Worm (Caenorhabditis elegans) whole organism, L4 larva: ENCODE results near the gene F20C5.7.

Experiments
- F49E8.2 ChIP-seq: sonication (generic microtip); optimal IDR thresholded peaks from 2 replicates; lab custom pipeline; 2016; ENCODE audit warnings: missing compliant biosample characterization, mild to moderate bottlenecking, missing genetic modification characterization, borderline replicate concordance
- R02D3.7 ChIP-seq: fragments of 150-350 bp; sonication (generic microtip); optimal IDR thresholded peaks from 3 replicates; lab custom pipeline; 2014; ENCODE audit warnings: missing biosample characterization, missing genetic modification characterization
- T20F7.1 ChIP-seq: fragments of 200-800 bp; sonication (Bioruptor generic); optimal IDR thresholded peaks from 2 replicates; lab custom pipeline; 2018; ENCODE audit warnings: mild to moderate bottlenecking, missing genetic modification characterization, missing compliant biosample characterization
- ZK337.2 ChIP-seq: fragments of 200-800 bp; sonication (Bioruptor generic); IDR thresholded peaks from 2 replicates; pipeline ENCODE4 v1.3.6; 2022; ENCODE audit warnings: missing genetic modification reagents, missing genetic modification characterization, missing compliant biosample characterization
- aha-1 ChIP-seq: fragments of 150-350 bp; peaks from one replicate; lab custom pipeline; 2014; ENCODE audit warnings: missing biosample characterization, missing genetic modification characterization
- aly-2 ChIP-seq: sonication (generic microtip); optimal IDR thresholded peaks from 2 replicates; lab custom pipeline; 2018; ENCODE audit warnings: missing biosample characterization, missing genetic modification characterization
- attf-4 ChIP-seq: sonication (generic microtip); optimal IDR thresholded peaks from 3 replicates; lab custom pipeline; 2017; ENCODE audit warnings: missing biosample characterization, missing genetic modification characterization
- ceh-28 ChIP-seq: fragments of 150-350 bp; optimal IDR thresholded peaks from 2 replicates; lab custom pipeline; 2014; ENCODE audit warnings: missing biosample characterization, missing genetic modification reagents, missing genetic modification characterization
- ceh-44 ChIP-seq: fragments of 200-800 bp; sonication (Bioruptor generic); IDR thresholded peaks from 2 replicates; pipeline ENCODE4 v1.3.6; 2022; ENCODE audit warnings: missing genetic modification reagents, missing genetic modification characterization, missing compliant biosample characterization
- ceh-62 ChIP-seq: sonication (generic microtip); optimal IDR thresholded peaks from 2 replicates; lab custom pipeline; 2017; ENCODE audit warnings: missing biosample characterization, missing genetic modification characterization
- ces-1 ChIP-seq: fragments of 150-350 bp; sonication (generic microtip); optimal IDR thresholded peaks from 4 replicates; lab custom pipeline; 2014; ENCODE audit warnings: missing biosample characterization, missing genetic modification reagents, missing genetic modification characterization
- cey-2 ChIP-seq: sonication (generic microtip); optimal IDR thresholded peaks from 3 replicates; lab custom pipeline; 2017; ENCODE audit warnings: missing genetic modification characterization, mild to moderate bottlenecking, missing compliant biosample characterization, antibody characterized with exemption, borderline replicate concordance; ENCODE audit not compliant: insufficient read depth
- daf-12 ChIP-seq: fragments of 150-350 bp; optimal IDR thresholded peaks from 2 replicates; lab custom pipeline; 2014; ENCODE audit warnings: missing biosample characterization, missing genetic modification reagents, missing genetic modification characterization
- daf-16 ChIP-seq, 3 experiments: sonication (generic microtip); optimal IDR thresholded peaks; 2 replicates each; lab custom pipeline; 2016 to 2017; ENCODE audit warnings: missing genetic modification characterization in 3 of 3, missing genetic modification reagents in 3 of 3, mild to moderate bottlenecking in 2 of 3, missing compliant biosample characterization in 2 of 3, missing biosample characterization in 1 of 3, moderate library complexity in 1 of 3
- dve-1 ChIP-seq: sonication (generic microtip); optimal IDR thresholded peaks from 2 replicates; lab custom pipeline; 2017; ENCODE audit warnings: antibody characterized with exemption, mild to moderate bottlenecking, missing genetic modification characterization, missing compliant biosample characterization; ENCODE audit not compliant: insufficient read depth
- egl-27 ChIP-seq: sonication (generic microtip); optimal IDR thresholded peaks from 3 replicates; lab custom pipeline; 2017; ENCODE audit warnings: missing biosample characterization, missing genetic modification reagents, missing genetic modification characterization
- gei-8 ChIP-seq: fragments of 200-800 bp; sonication (Bioruptor generic); optimal IDR thresholded peaks from 2 replicates; lab custom pipeline; 2018; ENCODE audit warnings: mild to moderate bottlenecking, missing genetic modification characterization, missing compliant biosample characterization
- hlh-11 ChIP-seq: fragments of 200-800 bp; sonication (Bioruptor generic); optimal IDR thresholded peaks from 2 replicates; lab custom pipeline; 2018; ENCODE audit warnings: mild to moderate bottlenecking, missing genetic modification characterization, missing compliant biosample characterization
- hlh-30 ChIP-seq: sonication (generic microtip); optimal IDR thresholded peaks from 2 replicates; lab custom pipeline; 2017; ENCODE audit warnings: antibody characterized with exemption, mild to moderate bottlenecking, missing genetic modification characterization, missing compliant biosample characterization; ENCODE audit not compliant: insufficient read depth
- lin-1 ChIP-seq: fragments of 200-800 bp; sonication (Bioruptor generic); IDR thresholded peaks from 2 replicates; pipeline ENCODE4 v1.3.6; 2022; ENCODE audit warnings: missing genetic modification reagents, missing genetic modification characterization, missing compliant biosample characterization
- lin-15B ChIP-seq: fragments of 150-350 bp; sonication (generic microtip); optimal IDR thresholded peaks from 3 replicates; lab custom pipeline; 2014; ENCODE audit warnings: missing biosample characterization, missing genetic modification characterization
- lin-29 ChIP-seq: fragments of 200-800 bp; sonication (Bioruptor generic); IDR thresholded peaks from 2 replicates; pipeline ENCODE4 v1.3.6; 2022; ENCODE audit warnings: missing genetic modification reagents, missing genetic modification characterization, missing compliant biosample characterization
- lsy-2 ChIP-seq, 2 experiments: fragments of 150-350 bp in 1 of 2; sonication (generic microtip) in 1 of 2; optimal IDR thresholded peaks; 2 replicates each; lab custom pipeline; 2014 to 2017; ENCODE audit warnings: missing biosample characterization in 2 of 2, missing genetic modification characterization in 2 of 2
- mep-1 ChIP-seq: fragments of 150-350 bp; sonication (generic microtip); optimal IDR thresholded peaks from 3 replicates; lab custom pipeline; 2014; ENCODE audit warnings: missing biosample characterization, missing genetic modification characterization
- mes-2 ChIP-seq: sonication (generic microtip); optimal IDR thresholded peaks from 2 replicates; lab custom pipeline; 2016; ENCODE audit warnings: missing genotype, mild to moderate bottlenecking, missing genetic modification characterization, missing compliant biosample characterization; ENCODE audit not compliant: poor library complexity, severe bottlenecking
- nhr-102 ChIP-seq: sonication (generic microtip); optimal IDR thresholded peaks from 2 replicates; lab custom pipeline; 2016; ENCODE audit warnings: mild to moderate bottlenecking, missing genetic modification characterization, moderate library complexity, missing compliant biosample characterization
- nhr-28 ChIP-seq: fragments of 150-350 bp; optimal IDR thresholded peaks from 2 replicates; lab custom pipeline; 2014; ENCODE audit warnings: missing biosample characterization, missing genetic modification characterization
- pha-4 ChIP-seq, 2 experiments: fragments of 150-350 bp in 1 of 2; fragments of 200-800 bp in 1 of 2; sonication (Bioruptor generic) in 1 of 2; IDR thresholded peaks in 1 of 2; optimal IDR thresholded peaks in 1 of 2; 2 replicates each; pipeline versions ENCODE4 v1.3.6 to Lab custom; 2014 to 2022; ENCODE audit warnings: missing genetic modification characterization in 2 of 2, missing genetic modification reagents in 2 of 2, missing biosample characterization in 1 of 2, missing compliant biosample characterization in 1 of 2
- pqm-1 ChIP-seq: sonication (generic microtip); optimal IDR thresholded peaks from 2 replicates; lab custom pipeline; 2017; ENCODE audit warnings: missing biosample characterization, missing genetic modification characterization
- rbr-2 ChIP-seq: sonication (generic microtip); optimal IDR thresholded peaks from 2 replicates; lab custom pipeline; 2016; ENCODE audit warnings: missing genotype, missing genetic modification characterization, missing compliant biosample characterization
- saeg-2 ChIP-seq: fragments of 200-800 bp; sonication (Bioruptor generic); IDR thresholded peaks from 2 replicates; pipeline ENCODE4 v1.3.6; 2022; ENCODE audit warnings: missing genetic modification reagents, missing genetic modification characterization, missing compliant biosample characterization
- spr-3 ChIP-seq: fragments of 200-800 bp; sonication (Bioruptor generic); optimal IDR thresholded peaks from 2 replicates; lab custom pipeline; 2018; ENCODE audit warnings: mild to moderate bottlenecking, missing genetic modification characterization, missing compliant biosample characterization
- tra-1 ChIP-seq: fragments of 200-800 bp; sonication (Bioruptor generic); IDR thresholded peaks from 2 replicates; pipeline ENCODE4 v1.3.6; 2022; ENCODE audit warnings: missing genetic modification reagents, missing genetic modification characterization, missing compliant biosample characterization
- unc-62 ChIP-seq, 3 experiments: fragments of 150-350 bp in 1 of 3; sonication (generic microtip); optimal IDR thresholded peaks in 2 of 3; peaks in 1 of 3; 1 replicate in 1 of 3; 2 replicates in 2 of 3; lab custom pipeline; 2014 to 2017; ENCODE audit warnings: missing biosample characterization in 3 of 3, missing genetic modification characterization in 3 of 3, missing genetic modification reagents in 3 of 3, missing genotype in 1 of 3
- zip-2 ChIP-seq: fragments of 150-350 bp; optimal IDR thresholded peaks from 2 replicates; lab custom pipeline; 2014; ENCODE audit warnings: missing biosample characterization, missing genetic modification characterization

The F20C5.7 gene

DNA sequence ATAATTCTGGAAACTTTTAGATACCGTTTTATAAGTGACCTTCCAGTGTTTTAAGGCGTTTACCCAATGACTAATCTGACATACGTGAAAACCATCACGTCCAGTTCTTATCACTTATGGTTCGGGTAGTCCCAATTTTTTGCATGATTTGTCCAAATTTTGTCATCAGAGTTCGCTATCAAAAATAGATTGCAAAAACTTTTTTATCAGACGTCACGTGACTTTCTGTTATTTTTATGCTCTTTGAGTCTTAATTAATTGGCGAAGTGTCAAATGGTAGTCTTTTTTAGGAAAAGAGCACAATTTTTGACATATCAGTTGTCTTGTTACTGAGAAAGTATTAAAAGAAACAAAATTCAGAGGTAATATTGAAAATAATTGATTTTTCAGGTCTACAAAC is 15.9 kb downstream of the F20C5.7 start (continued):
- TF ChIP-seq ceh-62 (no peak), tra-1 (peak; percentile 53; the same call in 1 of the 2 replicates), rbr-2 (tag; lab: Kevin White, UChicago) (no peak), daf-16 (GFP tag; optimal IDR thresholded peaks at IDR 0.05; lab: Kevin White, UChicago) (no peak), daf-16 (tag; optimal IDR thresholded peaks at IDR 0.05; lab: Kevin White, UChicago) (peak; percentile 63), ceh-44 (GFP tag; lab: Robert Waterston, UW) (no peak), dve-1 (peak; percentile 53), unc-62 (GFP tag; optimal IDR thresholded peaks at IDR 0.05 in 1 of 2; lab: Kevin White, UChicago) (no peak), unc-62 (tag; optimal IDR thresholded peaks at IDR 0.05; lab: Kevin White, UChicago) (no peak), spr-3 (GFP tag; lab: Kevin White, UChicago) (no peak), lsy-2 (tag; optimal IDR thresholded peaks at IDR 0.05; lab: Kevin White, UChicago) (no peak), gei-8 (GFP tag; lab: Kevin White, UChicago) (no peak), lin-15B (tag; lab: Kevin White, UChicago) (no peak), lin-29 (GFP tag; lab: Robert Waterston, UW) (no peak), nhr-102 (peak; percentile 6), aly-2 (no peak), aha-1 (tag; lab: Kevin White, UChicago) (peak; percentile 33), ZK337.2 (GFP tag; lab: Robert Waterston, UW) (no peak), ceh-28 (tag; lab: Kevin White, UChicago) (no peak), mep-1 (tag; lab: Kevin White, UChicago) (no peak), mes-2 (tag; lab: Kevin White, UChicago) (no peak), ces-1 (GFP tag; lab: Kevin White, UChicago) (no peak)

DNA sequence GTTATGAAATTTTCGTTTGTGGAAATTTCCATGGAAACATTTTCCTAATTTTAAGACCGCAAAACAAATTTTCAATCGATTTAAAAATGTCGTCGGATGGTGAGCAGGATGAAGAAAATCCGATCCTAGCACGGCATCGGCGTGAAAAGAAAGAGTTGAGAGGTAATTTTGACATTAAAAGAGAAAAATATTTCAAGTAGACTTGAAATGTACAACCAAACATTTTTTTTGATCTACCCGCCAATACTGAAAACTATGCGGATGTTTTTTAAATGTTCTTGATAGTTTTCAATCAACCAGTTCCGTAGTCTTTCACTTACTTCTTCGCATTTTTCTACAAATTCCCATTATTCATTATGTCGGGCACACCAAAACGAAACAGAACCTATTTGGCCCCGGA is 17.4 kb downstream of the F20C5.7 start, which contains the start of gene otub-3:
Gene otub-3, plus strand, starts transcription at position 56 of the 400 bp plus-strand sequence.
- TF ChIP-seq F49E8.2 (tag; lab: Kevin White, UChicago) = peak; percentile 15
- TF ChIP-seq pha-4 (GFP tag; IDR thresholded peaks at IDR 0.05; lab: Robert Waterston, UW) = no peak
- TF ChIP-seq pha-4 (tag; optimal IDR thresholded peaks at IDR 0.05; lab: Kevin White, UChicago) = no peak
- no peak for TF ChIP-seq hlh-30 (tag; lab: Kevin White, UChicago)
- no peak for TF ChIP-seq egl-27
- no peak for TF ChIP-seq lin-29 (GFP tag; lab: Robert Waterston, UW)
- no peak for TF ChIP-seq lin-1 (GFP tag; lab: Robert Waterston, UW)
- TF ChIP-seq attf-4 (tag; lab: Kevin White, UChicago) = no peak

DNA sequence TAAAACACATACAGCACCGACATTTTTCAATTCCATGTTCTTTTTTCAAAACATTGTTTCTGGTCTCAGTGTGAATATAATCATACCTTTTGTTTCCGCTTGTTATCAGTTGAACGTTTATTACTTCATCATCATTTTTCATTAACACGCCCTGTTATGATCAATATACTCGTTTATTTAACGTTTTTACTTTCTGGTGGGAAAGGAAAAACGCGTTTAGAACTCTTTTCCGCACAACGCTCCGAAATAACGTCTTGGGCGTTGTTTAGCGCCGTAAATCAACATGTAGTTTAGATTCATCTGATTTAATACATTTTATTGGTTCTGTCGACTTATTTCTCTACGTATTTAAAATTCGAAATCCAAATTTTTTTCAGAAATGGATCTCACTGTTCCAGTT is 20.1 kb downstream of the F20C5.7 start, which contains the start of gene pgm-3:
Gene pgm-3, plus strand, starts transcription at position 378 of the 400 bp plus-strand sequence.
- TF ChIP-seq R02D3.7 (tag; lab: Kevin White, UChicago) (peak; percentile 15), saeg-2 (GFP tag; lab: Robert Waterston, UW) (no peak), pqm-1 (tag; lab: Kevin White, UChicago) (peak; percentile 63), cey-2 (no peak), T20F7.1 (peak; percentile 84), ZK337.2 (GFP tag; lab: Robert Waterston, UW) (no peak), zip-2 (tag; lab: Kevin White, UChicago) (no peak), daf-12 (tag; lab: Kevin White, UChicago) (no peak), nhr-28 (tag; lab: Kevin White, UChicago) (peak; percentile 64), daf-16 (GFP tag; optimal IDR thresholded peaks at IDR 0.05; lab: Kevin White, UChicago) (no peak), daf-16 (tag; optimal IDR thresholded peaks at IDR 0.05; lab: Kevin White, UChicago) (peak; percentile 77), hlh-11 (peak; percentile 22)
